In genomic region chr2L:2427384-2428208, dm6 we compare ENCODE assay signal across 5 fruit fly cellular contexts.
A peak's percentile ranks its signal among the peaks of the same experiment; 100 is the strongest.
TF ChIP-seq lines count a peak whose summit lies in the region.

No protein-coding gene starts in this region.

- no peak for TF ChIP-seq CTCF in whole organism, embryonic (GFP tag; optimal IDR thresholded peaks at IDR 0.05; lab: Kevin White, UChicago)

TF ChIP-seq in whole organism, adult, 20 proteins besides CTCF, POLR2A, EP300 and RAD21:
- TF ChIP-seq kay (GFP tag; lab: Kevin White, UChicago; ENCODE audit: borderline replicate concordance): no peak
- peak; percentile 7 for TF ChIP-seq cic (GFP tag; optimal IDR thresholded peaks at IDR 0.05; lab: Kevin White, UChicago)
- peak; percentile 43 for TF ChIP-seq CG12768 (GFP tag; optimal IDR thresholded peaks at IDR 0.05; lab: Kevin White, UChicago)

TF ChIP-seq in whole organism, embryonic, 481 proteins besides CTCF, POLR2A, EP300 and RAD21:
- peak; percentile 50 for TF ChIP-seq cg (GFP tag; optimal IDR thresholded peaks at IDR 0.05; lab: Kevin White, UChicago)
- TF ChIP-seq CG15601 (tag; optimal IDR thresholded peaks at IDR 0.05; lab: Kevin White, UChicago): no peak
- peak; percentile 75; the same call in 1 of the 4 replicates for TF ChIP-seq chinmo (GFP tag; IDR thresholded peaks at IDR 0.05; lab: Robert Waterston, UW; ENCODE audit: partially characterized antibody)
- peak; percentile 3 for TF ChIP-seq CG11504 (tag; optimal IDR thresholded peaks at IDR 0.05; lab: Kevin White, UChicago)
- TF ChIP-seq abd-A (tag; optimal IDR thresholded peaks at IDR 0.05; lab: Kevin White, UChicago): peak; percentile 78
- TF ChIP-seq CG4424 (GFP tag; optimal IDR thresholded peaks at IDR 0.05; lab: Kevin White, UChicago): no peak
- TF ChIP-seq Awh (GFP tag; IDR thresholded peaks at IDR 0.05; lab: Robert Waterston, UW): peak; percentile 43; the same call in 1 of the 2 replicates
- no peak for TF ChIP-seq Dfd (GFP tag; optimal IDR thresholded peaks at IDR 0.05; lab: Kevin White, UChicago)
- no peak for TF ChIP-seq emc (GFP tag; optimal IDR thresholded peaks at IDR 0.05; lab: Kevin White, UChicago)
- peak; percentile 37 for TF ChIP-seq Med (GFP tag; lab: Kevin White, UChicago)
- TF ChIP-seq Trl (optimal IDR thresholded peaks at IDR 0.05; lab: Kevin White, UChicago): peak in 1 of 2 experiments; percentile 52
- TF ChIP-seq Trl (GFP tag; optimal IDR thresholded peaks at IDR 0.05; lab: Kevin White, UChicago): no peak
- TF ChIP-seq pros (GFP tag; optimal IDR thresholded peaks at IDR 0.05; lab: Kevin White, UChicago): peak; percentile 100
- TF ChIP-seq sens (GFP tag; lab: Kevin White, UChicago): peak; percentile 60
- TF ChIP-seq vvl (GFP tag; IDR thresholded peaks at IDR 0.05; lab: Robert Waterston, UW): peak; percentile 39; the same call in 1 of the 2 replicates
- peak; percentile 81 for TF ChIP-seq z (GFP tag; IDR thresholded peaks at IDR 0.05; lab: Robert Waterston, UW)

TF ChIP-seq in whole organism, prepupa, 60 proteins besides CTCF, POLR2A, EP300 and RAD21:
- TF ChIP-seq CG15336 (GFP tag; IDR thresholded peaks at IDR 0.05; lab: Robert Waterston, UW) (peak; percentile 52; the same call in 1 of the 2 replicates), svp (GFP tag; lab: Kevin White, UChicago) (peak; percentile 58), CG8119 (GFP tag; IDR thresholded peaks at IDR 0.05; lab: Robert Waterston, UW) (peak; percentile 36; the same call in 1 of the 3 replicates), Lpt (GFP tag; optimal IDR thresholded peaks at IDR 0.05; lab: Kevin White, UChicago) (no peak), CG32006 (GFP tag; optimal IDR thresholded peaks at IDR 0.05; lab: Kevin White, UChicago) (peak; percentile 65), Eip78C (GFP tag; lab: Kevin White, UChicago) (peak; percentile 74), OdsH (GFP tag; optimal IDR thresholded peaks at IDR 0.05; lab: Kevin White, UChicago) (peak; percentile 2), esn (GFP tag; optimal IDR thresholded peaks at IDR 0.05; lab: Kevin White, UChicago) (no peak), CG6276 (GFP tag; optimal IDR thresholded peaks at IDR 0.05; lab: Kevin White, UChicago) (peak; percentile 25), CG6163 (GFP tag; IDR thresholded peaks at IDR 0.05; lab: Robert Waterston, UW) (peak; percentile 38; the same call in 2 of the 3 replicates)
TF ChIP-seq in whole organism, prepupa: peak in this region for 8.

TF ChIP-seq in whole organism, pupa, 21 proteins besides CTCF, POLR2A, EP300 and RAD21:
- TF ChIP-seq CG8301 (tag; optimal IDR thresholded peaks at IDR 0.05; lab: Kevin White, UChicago): peak; percentile 46
- no peak for TF ChIP-seq CG17806 (tag; optimal IDR thresholded peaks at IDR 0.05; lab: Kevin White, UChicago)
- TF ChIP-seq CG14655 (GFP tag; optimal IDR thresholded peaks at IDR 0.05; lab: Kevin White, UChicago): peak; percentile 41

TF ChIP-seq in whole organism, wandering third instar larva, 38 proteins besides CTCF, POLR2A, EP300 and RAD21:
- no peak for TF ChIP-seq N (GFP tag; optimal IDR thresholded peaks at IDR 0.05; lab: Kevin White, UChicago)
- peak; percentile 87 for TF ChIP-seq Dfd (GFP tag; optimal IDR thresholded peaks at IDR 0.05; lab: Kevin White, UChicago)
